Worm (Caenorhabditis elegans): ENCODE results near the gene Y24F12A.1.

ce11 chrIV:11627847-11628246, 22.8 kb downstream of the Y24F12A.1 start, which contains the start of gene lys-6:
- no peak for TF ChIP-seq fkh-4 (tag; optimal IDR thresholded peaks at IDR 0.05; ENCODE audit: borderline replicate concordance)
- TF ChIP-seq pqm-1 (tag; optimal IDR thresholded peaks at IDR 0.05), result no peak
- no peak for TF ChIP-seq lir-3 (tag; optimal IDR thresholded peaks at IDR 0.05; ENCODE audit: poor library complexity)
- no peak for TF ChIP-seq jun-1 (tag; optimal IDR thresholded peaks at IDR 0.05)
- TF ChIP-seq ztf-11 (tag; optimal IDR thresholded peaks at IDR 0.05), result no peak
- no peak for TF ChIP-seq nhr-77 (tag; optimal IDR thresholded peaks at IDR 0.05)
- no peak for TF ChIP-seq ama-1 (optimal IDR thresholded peaks at IDR 0.05)
